Worm (Caenorhabditis elegans) whole organism, mixed stage, embryonic: ENCODE measurements around the gene emb-8.

Source experiments
- M03D4.4 ChIP-seq: sonication (generic microtip); optimal IDR thresholded peaks from 2 replicates; lab custom pipeline; 2017; ENCODE audit warnings: mild to moderate bottlenecking, missing genetic modification characterization, missing compliant biosample characterization
- bed-3 ChIP-seq: fragments of 200-800 bp; sonication (Bioruptor generic); optimal IDR thresholded peaks from 3 replicates; lab custom pipeline; 2018; ENCODE audit warnings: mild to moderate bottlenecking, missing genetic modification characterization, moderate library complexity, missing compliant biosample characterization
- blmp-1 ChIP-seq: fragments of 150-350 bp; optimal IDR thresholded peaks from 2 replicates; lab custom pipeline; 2014; ENCODE audit warnings: missing biosample characterization, missing genetic modification characterization
- ceh-39 ChIP-seq: fragments of 150-350 bp; optimal IDR thresholded peaks from 2 replicates; lab custom pipeline; 2014; ENCODE audit warnings: missing biosample characterization, missing genetic modification characterization
- ceh-83 ChIP-seq: fragments of 200-800 bp; sonication (Bioruptor generic); optimal IDR thresholded peaks from 2 replicates; lab custom pipeline; 2018; ENCODE audit warnings: mild to moderate bottlenecking, missing genetic modification characterization, missing compliant biosample characterization
- ces-1 ChIP-seq: fragments of 150-350 bp; optimal IDR thresholded peaks from 2 replicates; lab custom pipeline; 2014; ENCODE audit warnings: missing biosample characterization, missing genetic modification reagents, missing genetic modification characterization
- cnd-1 ChIP-seq: fragments of 200-800 bp; sonication (Bioruptor generic); optimal IDR thresholded peaks from 2 replicates; lab custom pipeline; 2018; ENCODE audit warnings: mild to moderate bottlenecking, missing genetic modification characterization, missing compliant biosample characterization
- drap-1 ChIP-seq: fragments of 200-800 bp; sonication (Bioruptor generic); optimal IDR thresholded peaks from 3 replicates; lab custom pipeline; 2018; ENCODE audit warnings: mild to moderate bottlenecking, missing genetic modification characterization, missing compliant biosample characterization
- elt-1 ChIP-seq: sonication (generic microtip); optimal IDR thresholded peaks from 2 replicates; lab custom pipeline; 2017; ENCODE audit warnings: missing genetic modification characterization, mild to moderate bottlenecking, missing compliant biosample characterization, antibody characterized with exemption, moderate library complexity, borderline replicate concordance; ENCODE audit not compliant: insufficient read depth
- elt-3 ChIP-seq: fragments of 150-350 bp; optimal IDR thresholded peaks from 2 replicates; lab custom pipeline; 2014; ENCODE audit warnings: missing biosample characterization, missing genetic modification characterization
- flh-1 ChIP-seq: fragments of 200-800 bp; sonication (Bioruptor generic); optimal IDR thresholded peaks from 2 replicates; lab custom pipeline; 2018; ENCODE audit warnings: mild to moderate bottlenecking, missing genetic modification characterization, moderate library complexity, missing compliant biosample characterization
- ham-2 ChIP-seq: fragments of 200-800 bp; sonication (Bioruptor generic); optimal IDR thresholded peaks from 2 replicates; lab custom pipeline; 2018; ENCODE audit warnings: mild to moderate bottlenecking, missing genetic modification characterization, missing compliant biosample characterization
- hlh-1 ChIP-seq: fragments of 150-350 bp; optimal IDR thresholded peaks from 2 replicates; lab custom pipeline; 2014; ENCODE audit warnings: missing biosample characterization, missing genetic modification reagents, missing genetic modification characterization
- lin-13 ChIP-seq: fragments of 150-350 bp; optimal IDR thresholded peaks from 2 replicates; lab custom pipeline; 2014; ENCODE audit warnings: missing biosample characterization, missing genetic modification characterization
- lin-32 ChIP-seq: fragments of 200-800 bp; sonication (Bioruptor generic); optimal IDR thresholded peaks from 2 replicates; lab custom pipeline; 2018; ENCODE audit warnings: mild to moderate bottlenecking, missing genetic modification characterization, missing compliant biosample characterization
- lsy-2 ChIP-seq: fragments of 150-350 bp; optimal IDR thresholded peaks from 2 replicates; lab custom pipeline; 2014; ENCODE audit warnings: missing biosample characterization, missing genetic modification characterization
- mab-5 ChIP-seq: fragments of 150-350 bp; optimal IDR thresholded peaks from 2 replicates; lab custom pipeline; 2014; ENCODE audit warnings: missing biosample characterization, missing genetic modification characterization
- mep-1 ChIP-seq: fragments of 150-350 bp; optimal IDR thresholded peaks from 2 replicates; lab custom pipeline; 2017; ENCODE audit warnings: missing biosample characterization, missing genetic modification reagents, missing genetic modification characterization, inconsistent platforms
- mls-2 ChIP-seq: sonication (generic microtip); optimal IDR thresholded peaks from 2 replicates; lab custom pipeline; 2016; ENCODE audit warnings: mild to moderate bottlenecking, missing genetic modification characterization, moderate library complexity, missing compliant biosample characterization
- nhr-12 ChIP-seq: fragments of 150-350 bp; optimal IDR thresholded peaks from 2 replicates; lab custom pipeline; 2014; ENCODE audit warnings: missing biosample characterization, missing genetic modification characterization
- nhr-2 ChIP-seq: fragments of 150-350 bp; optimal IDR thresholded peaks from 2 replicates; lab custom pipeline; 2014; ENCODE audit warnings: missing biosample characterization, missing genetic modification characterization
- nhr-237 ChIP-seq: fragments of 150-350 bp; optimal IDR thresholded peaks from 2 replicates; lab custom pipeline; 2014; ENCODE audit warnings: missing biosample characterization, missing genetic modification characterization
- nhr-28 ChIP-seq: fragments of 150-350 bp; optimal IDR thresholded peaks from 2 replicates; lab custom pipeline; 2014; ENCODE audit warnings: missing biosample characterization, missing genetic modification characterization
- nhr-76 ChIP-seq: sonication (generic microtip); optimal IDR thresholded peaks from 2 replicates; lab custom pipeline; 2017; ENCODE audit warnings: missing biosample characterization, missing genetic modification characterization
- pha-4 ChIP-seq: fragments of 150-350 bp; optimal IDR thresholded peaks from 2 replicates; lab custom pipeline; 2018; ENCODE audit warnings: missing biosample characterization, missing genetic modification reagents, missing genetic modification characterization
- sem-2 ChIP-seq: fragments of 200-800 bp; sonication (Bioruptor generic); optimal IDR thresholded peaks from 2 replicates; lab custom pipeline; 2018; ENCODE audit warnings: mild to moderate bottlenecking, missing genetic modification characterization, missing compliant biosample characterization
- sptf-1 ChIP-seq: sonication (generic microtip); optimal IDR thresholded peaks from 2 replicates; lab custom pipeline; 2017; ENCODE audit warnings: mild to moderate bottlenecking, missing genetic modification characterization, moderate library complexity, missing compliant biosample characterization
- tbx-8 ChIP-seq: fragments of 200-800 bp; sonication (Bioruptor generic); optimal IDR thresholded peaks from 2 replicates; lab custom pipeline; 2018; ENCODE audit warnings: mild to moderate bottlenecking, missing genetic modification characterization, moderate library complexity, missing compliant biosample characterization
- unc-120 ChIP-seq: sonication (generic microtip); optimal IDR thresholded peaks from 2 replicates; lab custom pipeline; 2017; ENCODE audit warnings: missing genetic modification characterization, missing compliant biosample characterization; ENCODE audit not compliant: poor library complexity, severe bottlenecking
- unc-39 ChIP-seq: fragments of 150-350 bp; optimal IDR thresholded peaks from 2 replicates; lab custom pipeline; 2014; ENCODE audit warnings: missing biosample characterization, missing genetic modification characterization
- unc-62 ChIP-seq: fragments of 150-350 bp; optimal IDR thresholded peaks from 2 replicates; lab custom pipeline; 2014; ENCODE audit warnings: missing biosample characterization, missing genetic modification reagents, missing genetic modification characterization
- ztf-11 ChIP-seq: fragments of 150-350 bp; optimal IDR thresholded peaks from 2 replicates; lab custom pipeline; 2014; ENCODE audit warnings: missing biosample characterization, missing genetic modification characterization

The emb-8 gene

ce11 chrIII:5233140-5233539 lies 33.7 kb upstream of the emb-8 start:
- TF ChIP-seq nhr-28 (no peak), unc-39 (tag; lab: Kevin White, UChicago) (no peak), pha-4 (tag; lab: Kevin White, UChicago) (peak; percentile 35), sptf-1 (no peak), ham-2 (GFP tag; lab: Kevin White, UChicago) (no peak)

ce11 chrIII:5230415-5230814 lies 30.9 kb upstream of the emb-8 start, which contains the start of gene prmt-5:
TSS of gene prmt-5 (plus strand) at chrIII:5230555.
- TF ChIP-seq unc-39 (tag; lab: Kevin White, UChicago) (no peak), bed-3 (GFP tag; lab: Kevin White, UChicago) (no peak), unc-62 (GFP tag; lab: Kevin White, UChicago) (no peak), nhr-76 (tag; lab: Kevin White, UChicago) (no peak), blmp-1 (no peak), mls-2 (tag; lab: Kevin White, UChicago) (no peak), unc-120 (tag; lab: Kevin White, UChicago) (no peak), nhr-12 (no peak), hlh-1 (tag; lab: Kevin White, UChicago) (no peak)

- TF ChIP-seq drap-1 (GFP tag; lab: Kevin White, UChicago) (no peak), elt-3 (tag; lab: Kevin White, UChicago) (no peak), unc-120 (tag; lab: Kevin White, UChicago) (no peak), nhr-2 (no peak), ham-2 (GFP tag; lab: Kevin White, UChicago) (no peak)
Measured at ce11 chrIII:5229511-5230250, 30.2 kb upstream of the emb-8 start.

- TF ChIP-seq elt-3 (tag; lab: Kevin White, UChicago): no peak
Measured at ce11 chrIII:5228839-5229238, 29.4 kb upstream of the emb-8 start.

- peak; percentile 61 for TF ChIP-seq pha-4 (tag; lab: Kevin White, UChicago)
- peak; percentile 59 for TF ChIP-seq lin-13
- TF ChIP-seq bed-3 (GFP tag; lab: Kevin White, UChicago): no peak
- no peak for TF ChIP-seq blmp-1
- TF ChIP-seq mep-1: peak; percentile 92
- TF ChIP-seq nhr-2: no peak
- no peak for TF ChIP-seq unc-39 (tag; lab: Kevin White, UChicago)
- peak; percentile 90 for TF ChIP-seq ham-2 (GFP tag; lab: Kevin White, UChicago)
- peak; percentile 4 for TF ChIP-seq tbx-8
- peak; percentile 48 for TF ChIP-seq hlh-1 (tag; lab: Kevin White, UChicago)
- TF ChIP-seq lsy-2: peak; percentile 84
- peak; percentile 80 for TF ChIP-seq unc-120 (tag; lab: Kevin White, UChicago)
- no peak for TF ChIP-seq mls-2 (tag; lab: Kevin White, UChicago)
- TF ChIP-seq ceh-39 (tag; lab: Kevin White, UChicago): peak; percentile 50
- TF ChIP-seq elt-3 (tag; lab: Kevin White, UChicago): no peak
- TF ChIP-seq M03D4.4 (tag; lab: Kevin White, UChicago): no peak
- peak; percentile 18 for TF ChIP-seq drap-1 (GFP tag; lab: Kevin White, UChicago)
- TF ChIP-seq ceh-83: no peak
- TF ChIP-seq ces-1 (GFP tag; lab: Kevin White, UChicago): peak; percentile 61
- TF ChIP-seq sptf-1: peak; percentile 66
- peak; percentile 22 for TF ChIP-seq unc-62 (GFP tag; lab: Kevin White, UChicago)
- no peak for TF ChIP-seq lin-32 (GFP tag; lab: Kevin White, UChicago)
- peak; percentile 80 for TF ChIP-seq nhr-237 (tag; lab: Kevin White, UChicago)
- no peak for TF ChIP-seq flh-1
Measured at ce11 chrIII:5227831-5228467, 28.5 kb upstream of the emb-8 start, which contains the start of the genes C34E10.12, C34E10.10 and atp-2. TSS of gene C34E10.12 (minus strand) at chrIII:5227881. TSS of gene C34E10.10 (minus strand) at chrIII:5227884. TSS of gene atp-2 (plus strand) at chrIII:5228417.

ce11 chrIII:5225321-5225720 lies 25.8 kb upstream of the emb-8 start, which contains the start of gene nex-1:
TSS of gene nex-1 (plus strand) at chrIII:5225621.
- TF ChIP-seq cnd-1 (tag; lab: Kevin White, UChicago): no peak
- no peak for TF ChIP-seq flh-1
- no peak for TF ChIP-seq mab-5 (tag; lab: Kevin White, UChicago)
- TF ChIP-seq sptf-1: no peak
- TF ChIP-seq drap-1 (GFP tag; lab: Kevin White, UChicago): no peak
- TF ChIP-seq elt-1 (tag; lab: Kevin White, UChicago): no peak
- no peak for TF ChIP-seq bed-3 (GFP tag; lab: Kevin White, UChicago)
- no peak for TF ChIP-seq lsy-2
- TF ChIP-seq nhr-12: no peak
- TF ChIP-seq ztf-11: no peak
- no peak for TF ChIP-seq sem-2 (GFP tag; lab: Kevin White, UChicago)
